Fruit fly (Drosophila melanogaster) whole organism, prepupa: ENCODE data around the gene NT1.

Experiments used
- CG11902 ChIP-seq: fragments of 200-800 bp; sonication (Bioruptor generic); optimal IDR thresholded peaks from 3 replicates; lab custom pipeline; 2016; ENCODE audit warnings: missing biosample characterization, missing genetic modification characterization
- CG16779 ChIP-seq: fragments of 200-800 bp; sonication (Bioruptor generic); optimal IDR thresholded peaks from 3 replicates; lab custom pipeline; 2017; ENCODE audit warnings: missing biosample characterization, mild to moderate bottlenecking, missing genetic modification characterization
- CG3032 ChIP-seq: fragments of 200-800 bp; optimal IDR thresholded peaks from 2 replicates; lab custom pipeline; 2019; ENCODE audit warnings: missing biosample characterization, mild to moderate bottlenecking, missing genetic modification characterization, moderate library complexity
- CG32006 ChIP-seq: fragments of 200-800 bp; sonication (Bioruptor generic); optimal IDR thresholded peaks from 3 replicates; lab custom pipeline; 2017; ENCODE audit warnings: missing biosample characterization, mild to moderate bottlenecking, missing genetic modification characterization
- CG6163 ChIP-seq: fragments of 200-800 bp; sonication (Bioruptor generic); IDR thresholded peaks from 3 replicates; pipeline ENCODE4 v1.3.6; 2022; ENCODE audit warnings: missing biosample characterization, missing genetic modification characterization
- CG6276 ChIP-seq: fragments of 200-800 bp; sonication (Bioruptor generic); optimal IDR thresholded peaks from 2 replicates; lab custom pipeline; 2017; ENCODE audit warnings: missing biosample characterization, mild to moderate bottlenecking, missing genetic modification characterization
- CG6792 ChIP-seq: fragments of 200-800 bp; sonication (Bioruptor generic); optimal IDR thresholded peaks from 3 replicates; lab custom pipeline; 2016; ENCODE audit warnings: missing biosample characterization, missing genetic modification characterization
- CG6808 ChIP-seq: fragments of 200-800 bp; sonication (Bioruptor generic); optimal IDR thresholded peaks from 3 replicates; lab custom pipeline; 2017; ENCODE audit warnings: missing biosample characterization, missing genetic modification characterization, mild to moderate bottlenecking, moderate library complexity, missing genetic modification reagents
- CG6854 ChIP-seq: fragments of 200-800 bp; sonication (Bioruptor generic); optimal IDR thresholded peaks from 2 replicates; lab custom pipeline; 2017; ENCODE audit warnings: missing biosample characterization, mild to moderate bottlenecking, missing genetic modification characterization
- CG7368 ChIP-seq: fragments of 200-800 bp; sonication (Bioruptor generic); optimal IDR thresholded peaks from 3 replicates; lab custom pipeline; 2016; ENCODE audit warnings: missing biosample characterization, missing genetic modification characterization
- CG8319 ChIP-seq: fragments of 200-800 bp; sonication (Bioruptor generic); optimal IDR thresholded peaks from 3 replicates; lab custom pipeline; 2016; ENCODE audit warnings: missing biosample characterization, missing genetic modification characterization
- CG8632 ChIP-seq: fragments of 200-800 bp; sonication (Bioruptor generic); optimal IDR thresholded peaks from 3 replicates; lab custom pipeline; 2016; ENCODE audit warnings: missing biosample characterization, missing genetic modification characterization
- Eip75B ChIP-seq: fragments of 200-800 bp; sonication (Bioruptor generic); optimal IDR thresholded peaks from 3 replicates; lab custom pipeline; 2016; ENCODE audit warnings: missing biosample characterization, missing genetic modification characterization
- Eip78C ChIP-seq: fragments of 200-800 bp; sonication (Bioruptor generic); peaks from one replicate; lab custom pipeline; 2016; ENCODE audit warnings: missing biosample characterization, missing genetic modification characterization
- Eip93F ChIP-seq: fragments of 200-800 bp; sonication (Bioruptor generic); optimal IDR thresholded peaks from 2 replicates; lab custom pipeline; 2016; ENCODE audit warnings: missing biosample characterization, mild to moderate bottlenecking, missing genetic modification characterization
- Ets21C ChIP-seq: fragments of 200-800 bp; sonication (Bioruptor generic); optimal IDR thresholded peaks from 3 replicates; lab custom pipeline; 2016; ENCODE audit warnings: missing biosample characterization, missing genetic modification characterization
- Gug ChIP-seq: fragments of 200-800 bp; sonication (Bioruptor generic); IDR thresholded peaks from 2 replicates; pipeline ENCODE4 v1.3.6; 2022; ENCODE audit warnings: missing biosample characterization, missing genetic modification characterization
- Hr38 ChIP-seq: sonication (Bioruptor generic); optimal IDR thresholded peaks from 2 replicates; lab custom pipeline; 2016; ENCODE audit warnings: missing biosample characterization, missing genetic modification characterization
- Hr4 ChIP-seq: fragments of 200-800 bp; sonication (Bioruptor generic); optimal IDR thresholded peaks from 3 replicates; lab custom pipeline; 2016; ENCODE audit warnings: missing biosample characterization, missing genetic modification characterization
- Lpt ChIP-seq: fragments of 200-800 bp; sonication (Bioruptor generic); optimal IDR thresholded peaks from 3 replicates; lab custom pipeline; 2016; ENCODE audit warnings: missing biosample characterization, missing genetic modification characterization
- Met ChIP-seq: fragments of 200-800 bp; sonication (Bioruptor generic); optimal IDR thresholded peaks from 3 replicates; lab custom pipeline; 2016; ENCODE audit warnings: missing biosample characterization, missing genetic modification characterization
- Smox ChIP-seq: fragments of 200-800 bp; sonication (Bioruptor generic); optimal IDR thresholded peaks from 3 replicates; lab custom pipeline; 2016; ENCODE audit warnings: missing biosample characterization, missing genetic modification characterization
- Sox102F ChIP-seq: fragments of 200-800 bp; sonication (Bioruptor generic); optimal IDR thresholded peaks from 2 replicates; lab custom pipeline; 2016; ENCODE audit warnings: missing biosample characterization, mild to moderate bottlenecking, missing genetic modification characterization
- Sox15 ChIP-seq: fragments of 200-800 bp; sonication (Bioruptor generic); optimal IDR thresholded peaks from 3 replicates; lab custom pipeline; 2016; ENCODE audit warnings: missing biosample characterization, missing genetic modification characterization
- achi ChIP-seq: fragments of 200-800 bp; sonication (Bioruptor generic); optimal IDR thresholded peaks from 3 replicates; lab custom pipeline; 2016; ENCODE audit warnings: missing biosample characterization, missing genetic modification characterization
- acj6 ChIP-seq: fragments of 200-800 bp; sonication (Bioruptor generic); optimal IDR thresholded peaks from 3 replicates; lab custom pipeline; 2016; ENCODE audit warnings: missing biosample characterization, missing genetic modification characterization
- cyc ChIP-seq: fragments of 200-800 bp; sonication (Bioruptor generic); optimal IDR thresholded peaks from 3 replicates; lab custom pipeline; 2016; ENCODE audit warnings: missing biosample characterization, missing genetic modification characterization
- dac ChIP-seq: fragments of 200-800 bp; sonication (Bioruptor generic); optimal IDR thresholded peaks from 2 replicates; lab custom pipeline; 2017; ENCODE audit warnings: missing biosample characterization, mild to moderate bottlenecking, missing genetic modification characterization
- eg ChIP-seq: fragments of 200-800 bp; sonication (Bioruptor generic); IDR thresholded peaks from 3 replicates; pipeline ENCODE4 v1.3.6; 2022; ENCODE audit warnings: missing biosample characterization, missing genetic modification characterization
- esn ChIP-seq: fragments of 200-800 bp; sonication (Bioruptor generic); optimal IDR thresholded peaks from 2 replicates; lab custom pipeline; 2016; ENCODE audit warnings: missing biosample characterization, mild to moderate bottlenecking, missing genetic modification characterization, moderate library complexity
- fd85E ChIP-seq: fragments of 200-800 bp; sonication (Bioruptor generic); optimal IDR thresholded peaks from 3 replicates; lab custom pipeline; 2016; ENCODE audit warnings: missing biosample characterization, missing genetic modification characterization
- fkh ChIP-seq: fragments of 200-800 bp; sonication (Bioruptor generic); optimal IDR thresholded peaks from 3 replicates; lab custom pipeline; 2017; ENCODE audit warnings: missing biosample characterization, mild to moderate bottlenecking, missing genetic modification characterization, moderate library complexity
- lz ChIP-seq: fragments of 200-800 bp; sonication (Bioruptor generic); optimal IDR thresholded peaks from 3 replicates; lab custom pipeline; 2016; ENCODE audit warnings: missing biosample characterization, missing genetic modification characterization
- pdm3 ChIP-seq: fragments of 200-800 bp; sonication (Bioruptor generic); optimal IDR thresholded peaks from 3 replicates; lab custom pipeline; 2016; ENCODE audit warnings: missing biosample characterization, missing genetic modification characterization
- salr ChIP-seq, 2 experiments: fragments of 200-800 bp; sonication (Bioruptor generic); optimal IDR thresholded peaks; 3 replicates each; lab custom pipeline; 2016 to 2018; ENCODE audit warnings: missing biosample characterization in 2 of 2, missing genetic modification characterization in 2 of 2, mild to moderate bottlenecking in 1 of 2
- spab ChIP-seq: fragments of 200-800 bp; sonication (Bioruptor generic); optimal IDR thresholded peaks from 2 replicates; lab custom pipeline; 2017; ENCODE audit warnings: missing biosample characterization, mild to moderate bottlenecking, missing genetic modification characterization, missing genetic modification reagents
- ss ChIP-seq, 2 experiments: fragments of 200-800 bp; sonication (Bioruptor generic); optimal IDR thresholded peaks; 2 replicates in 1 of 2; 3 replicates in 1 of 2; lab custom pipeline; 2017 to 2018; ENCODE audit warnings: mild to moderate bottlenecking in 2 of 2, missing biosample characterization in 2 of 2, missing genetic modification characterization in 2 of 2, moderate library complexity in 1 of 2
- topi ChIP-seq: fragments of 200-800 bp; sonication (Bioruptor generic); optimal IDR thresholded peaks from 3 replicates; lab custom pipeline; 2016; ENCODE audit warnings: missing biosample characterization, missing genetic modification characterization
- vri ChIP-seq: fragments of 200-800 bp; sonication (Bioruptor generic); optimal IDR thresholded peaks from 3 replicates; lab custom pipeline; 2016; ENCODE audit warnings: missing biosample characterization, mild to moderate bottlenecking, missing genetic modification characterization

Gene NT1

DNA sequence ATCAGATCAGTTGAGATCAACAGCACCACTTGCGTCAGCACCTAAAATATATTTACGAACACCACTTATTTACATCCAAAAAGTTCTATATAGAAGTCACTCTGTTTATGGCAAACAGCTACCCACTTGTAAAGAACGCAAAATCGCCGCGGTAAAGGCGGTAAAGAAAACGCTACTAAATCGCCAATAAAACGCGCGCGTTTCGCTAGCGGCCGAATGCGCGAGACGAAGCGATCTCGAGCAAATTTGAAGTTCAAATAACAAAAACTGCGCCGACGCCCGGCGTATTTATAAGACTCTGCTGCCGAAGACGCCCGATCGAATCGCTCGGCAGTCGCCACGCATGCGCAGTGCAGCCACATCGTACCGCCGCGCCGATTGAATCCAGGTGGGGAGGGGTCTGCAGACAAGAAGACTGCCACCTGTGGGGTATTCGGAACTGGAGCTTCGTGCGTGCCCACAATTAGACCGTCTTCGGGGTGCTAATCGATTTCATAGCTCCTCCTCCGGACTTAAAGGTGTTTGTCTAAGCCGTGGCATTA, 17.5 kb downstream of the NT1 start, which contains the start of gene CG13722:
Gene CG13722 (minus strand): TSS at position 262 of the 542 bp plus-strand sequence.
- TF ChIP-seq CG6276 = no peak
- TF ChIP-seq ss (GFP tag; optimal IDR thresholded peaks at IDR 0.05; lab: Kevin White, UChicago) = peak; percentile 28 to 79
- no peak for TF ChIP-seq Met (GFP tag; lab: Kevin White, UChicago)

DNA sequence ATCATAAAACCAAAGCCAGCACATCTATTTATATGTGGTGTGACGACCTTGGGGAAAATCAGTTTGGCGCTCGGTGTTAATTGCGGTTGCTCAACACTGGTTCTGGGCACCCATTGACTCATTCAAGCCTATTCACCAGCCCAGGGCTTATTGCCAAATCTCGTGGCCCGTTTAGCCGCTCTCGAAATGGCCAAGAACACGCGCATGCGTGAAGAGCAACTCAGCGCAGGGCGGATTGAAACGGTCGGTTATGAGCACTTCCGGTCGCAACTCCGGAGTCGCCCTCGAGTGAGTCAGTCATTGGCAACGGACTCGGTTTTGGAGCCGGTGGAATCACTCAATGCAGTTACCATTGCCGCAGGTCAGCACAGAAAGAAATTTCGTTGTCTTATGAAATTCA, 18.7 kb downstream of the NT1 start:
- TF ChIP-seq Hr38 (no peak), vri (no peak), eg (no peak), Lpt (GFP tag; lab: Kevin White, UChicago) (no peak), Met (GFP tag; lab: Kevin White, UChicago) (no peak), CG6808 (GFP tag; lab: Kevin White, UChicago) (no peak), fkh (no peak), CG16779 (tag; lab: Kevin White, UChicago) (no peak), topi (no peak), CG8319 (GFP tag; lab: Kevin White, UChicago) (no peak), acj6 (no peak), Smox (no peak), Gug (no peak), Eip78C (GFP tag; lab: Kevin White, UChicago) (no peak), CG6854 (no peak), CG3032 (tag; lab: Kevin White, UChicago) (no peak), dac (GFP tag; lab: Kevin White, UChicago) (no peak), CG7368 (GFP tag; lab: Kevin White, UChicago) (no peak), cyc (GFP tag; lab: Kevin White, UChicago) (no peak)

DNA sequence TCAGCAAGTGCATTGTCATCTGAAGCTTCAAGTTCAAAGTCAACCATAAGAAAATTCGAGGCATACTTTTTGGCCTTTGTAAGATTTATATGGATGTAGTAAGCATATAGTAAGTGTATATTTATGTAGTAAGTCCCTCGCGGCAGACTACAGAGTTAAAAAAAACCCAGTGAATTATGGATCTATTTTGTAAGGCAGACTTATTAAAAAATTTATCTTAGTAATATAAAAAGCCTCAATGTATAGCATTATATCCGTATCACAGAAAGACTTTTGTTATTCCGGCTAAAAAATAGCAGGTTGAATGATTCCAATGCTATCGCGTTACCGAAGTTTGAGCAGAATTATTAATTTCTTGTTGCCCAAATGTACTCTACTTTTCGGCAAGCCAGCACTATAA, 23.6 kb downstream of the NT1 start:
- TF ChIP-seq Eip78C (GFP tag; lab: Kevin White, UChicago) (peak; percentile 65), CG11902 (no peak), pdm3 (GFP tag; lab: Kevin White, UChicago) (no peak), Smox (peak; percentile 3), Hr4 (GFP tag; lab: Kevin White, UChicago) (peak; percentile 24), achi (GFP tag; lab: Kevin White, UChicago) (peak; percentile 1), ss (GFP tag; optimal IDR thresholded peaks at IDR 0.05; lab: Kevin White, UChicago) (no peak), CG8632 (no peak), fd85E (GFP tag; lab: Kevin White, UChicago) (no peak), Sox15 (GFP tag; lab: Kevin White, UChicago) (no peak)

DNA sequence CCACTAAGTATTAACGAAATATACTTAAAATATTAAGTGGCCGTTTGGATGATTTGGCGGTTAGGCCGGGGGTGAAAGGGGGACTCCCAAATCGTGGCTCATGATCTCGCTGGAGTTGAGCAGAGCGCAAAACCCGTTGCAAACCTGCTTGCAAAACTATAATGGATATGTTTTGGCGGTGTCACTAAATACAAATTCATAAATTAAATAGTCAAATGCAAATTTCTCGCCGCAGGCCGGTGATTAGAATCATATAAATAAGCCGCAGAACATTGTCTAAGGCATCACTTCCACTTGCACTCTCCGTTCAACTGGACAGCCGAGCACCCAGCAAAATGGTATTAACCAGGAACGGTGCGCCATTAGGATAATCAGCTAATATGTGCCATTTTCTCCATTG, 25.7 kb downstream of the NT1 start, which contains the start of gene CG11350:
Gene CG11350 (plus strand): TSS at position 301 of the 400 bp plus-strand sequence.
- no peak for TF ChIP-seq CG6163 (GFP tag; lab: Robert Waterston, UW)
- TF ChIP-seq Smox = no peak

DNA sequence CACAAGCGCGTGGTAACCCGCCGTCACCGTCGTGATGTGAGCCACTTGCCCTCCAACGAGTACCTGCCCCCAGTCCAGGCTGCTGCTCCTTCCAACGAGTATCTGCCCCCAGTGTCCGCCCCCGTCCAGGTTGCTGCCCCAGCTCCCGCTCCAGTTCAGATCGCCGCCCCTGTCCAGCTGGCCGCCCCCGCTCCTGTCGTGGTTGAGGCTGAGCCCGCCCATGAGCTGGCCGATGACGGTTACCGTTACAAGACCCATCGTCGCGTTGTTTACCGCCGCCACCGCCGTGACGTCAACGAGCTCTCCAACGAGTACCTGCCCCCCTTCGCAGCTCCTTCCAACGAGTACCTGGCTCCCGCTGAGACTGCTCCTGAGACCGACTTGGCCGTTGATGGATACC, 27.5 kb downstream of the NT1 start:
- TF ChIP-seq Eip93F (GFP tag; lab: Kevin White, UChicago) (no peak), Sox102F (GFP tag; lab: Kevin White, UChicago) (no peak), Eip75B (GFP tag; lab: Kevin White, UChicago) (no peak), CG11902 (no peak), CG16779 (tag; lab: Kevin White, UChicago) (no peak), CG32006 (no peak), Lpt (GFP tag; lab: Kevin White, UChicago) (no peak), CG6808 (GFP tag; lab: Kevin White, UChicago) (no peak), CG6792 (GFP tag; lab: Kevin White, UChicago) (no peak), CG6854 (no peak), Ets21C (GFP tag; lab: Kevin White, UChicago) (no peak), lz (no peak), ss (GFP tag; optimal IDR thresholded peaks at IDR 0.05; lab: Kevin White, UChicago) (no peak), acj6 (no peak), spab (GFP tag; lab: Kevin White, UChicago) (no peak), Eip78C (GFP tag; lab: Kevin White, UChicago) (no peak), salr (GFP tag; optimal IDR thresholded peaks at IDR 0.05; lab: Kevin White, UChicago) (no peak), esn (GFP tag; lab: Kevin White, UChicago) (no peak), topi (no peak), CG8319 (GFP tag; lab: Kevin White, UChicago) (no peak)
- TF ChIP-seq, all 60 proteins: peak for 0
